Worm (Caenorhabditis elegans) whole organism, young adult: ENCODE measurements around the gene golg-4.

Experiments
- B0035.1 ChIP-seq: sonication (generic microtip); optimal IDR thresholded peaks from 2 replicates; lab custom pipeline; 2016; ENCODE audit warnings: missing genetic modification characterization, mild to moderate bottlenecking, missing compliant biosample characterization, missing genotype, missing genetic modification reagents
- B0261.1 ChIP-seq: sonication (generic microtip); optimal IDR thresholded peaks from 2 replicates; lab custom pipeline; 2016; ENCODE audit warnings: mild to moderate bottlenecking, missing genetic modification characterization, moderate library complexity, missing compliant biosample characterization
- F22D6.2 ChIP-seq: sonication (generic microtip); optimal IDR thresholded peaks from 2 replicates; lab custom pipeline; 2016; ENCODE audit warnings: mild to moderate bottlenecking, missing genetic modification characterization, missing compliant biosample characterization
- F37B4.10 ChIP-seq: fragments of 200-800 bp; sonication (Bioruptor generic); IDR thresholded peaks from 2 replicates; pipeline ENCODE4 v1.3.6; 2022; ENCODE audit warnings: missing genetic modification characterization, missing compliant biosample characterization
- K12H6.12 ChIP-seq: fragments of 200-800 bp; sonication (Bioruptor generic); optimal IDR thresholded peaks from 2 replicates; lab custom pipeline; 2018; ENCODE audit warnings: mild to moderate bottlenecking, missing genetic modification characterization, missing compliant biosample characterization
- T26A5.8 ChIP-seq: sonication (generic microtip); optimal IDR thresholded peaks from 2 replicates; lab custom pipeline; 2016; ENCODE audit warnings: missing genetic modification characterization, missing compliant biosample characterization
- Y95B8A.8 ChIP-seq: fragments of 200-800 bp; sonication (Bioruptor generic); IDR thresholded peaks from 2 replicates; pipeline ENCODE4 v1.3.6; 2022; ENCODE audit warnings: missing genetic modification reagents, missing genetic modification characterization, missing compliant biosample characterization
- ama-1 ChIP-seq, 3 experiments: fragments of 150-350 bp in 1 of 3; sonication (generic microtip) in 2 of 3; optimal IDR thresholded peaks; 2 replicates each; lab custom pipeline; 2014 to 2018; ENCODE audit warnings: missing biosample characterization in 2 of 3, missing genetic modification characterization in 2 of 3, missing genetic modification reagents in 2 of 3
- atf-7 ChIP-seq: sonication (generic microtip); optimal IDR thresholded peaks from 2 replicates; lab custom pipeline; 2017; ENCODE audit warnings: mild to moderate bottlenecking, missing genetic modification characterization, missing compliant biosample characterization
- bed-1 ChIP-seq: fragments of 200-800 bp; sonication (Bioruptor generic); IDR thresholded peaks from 2 replicates; pipeline ENCODE4 v1.3.6; 2022; ENCODE audit warnings: missing genetic modification reagents, missing genetic modification characterization, missing compliant biosample characterization
- ceh-100 ChIP-seq: fragments of 200-800 bp; sonication (Bioruptor generic); IDR thresholded peaks from 2 replicates; pipeline ENCODE4 v1.3.6; 2022; ENCODE audit warnings: missing genetic modification reagents, missing genetic modification characterization, missing compliant biosample characterization
- ceh-40 ChIP-seq: fragments of 200-800 bp; sonication (Bioruptor generic); IDR thresholded peaks from 2 replicates; pipeline ENCODE4 v1.3.6; 2022; ENCODE audit warnings: missing genetic modification characterization, missing compliant biosample characterization
- ceh-79 ChIP-seq: sonication (generic microtip); optimal IDR thresholded peaks from 2 replicates; lab custom pipeline; 2017; ENCODE audit warnings: mild to moderate bottlenecking, missing genetic modification characterization, missing compliant biosample characterization
- efl-1 ChIP-seq: fragments of 150-350 bp; optimal IDR thresholded peaks from 2 replicates; lab custom pipeline; 2014; ENCODE audit warnings: missing biosample characterization, missing genetic modification reagents, missing genetic modification characterization
- egl-18 ChIP-seq: fragments of 200-800 bp; sonication (Bioruptor generic); IDR thresholded peaks from 2 replicates; pipeline ENCODE4 v1.3.6; 2022; ENCODE audit warnings: missing genetic modification reagents, missing genetic modification characterization, missing compliant biosample characterization
- ets-4 ChIP-seq: fragments of 200-800 bp; sonication (Bioruptor generic); optimal IDR thresholded peaks from 2 replicates; lab custom pipeline; 2018; ENCODE audit warnings: mild to moderate bottlenecking, missing genetic modification characterization, missing compliant biosample characterization
- fkh-3 ChIP-seq: sonication (generic microtip); optimal IDR thresholded peaks from 2 replicates; lab custom pipeline; 2016; ENCODE audit warnings: mild to moderate bottlenecking, missing genetic modification characterization, missing compliant biosample characterization
- him-1 ChIP-seq: sonication (generic microtip); optimal IDR thresholded peaks from 2 replicates; lab custom pipeline; 2016; ENCODE audit warnings: missing genotype, missing genetic modification reagents, missing genetic modification characterization, missing compliant biosample characterization
- hmg-1.2 ChIP-seq: fragments of 200-800 bp; sonication (Bioruptor generic); IDR thresholded peaks from 2 replicates; pipeline ENCODE4 v1.3.6; 2022; ENCODE audit warnings: missing genetic modification reagents, missing genetic modification characterization, missing compliant biosample characterization
- let-526 ChIP-seq: fragments of 200-800 bp; sonication (Bioruptor generic); IDR thresholded peaks from 2 replicates; pipeline ENCODE4 v1.3.6; 2022; ENCODE audit warnings: missing genetic modification reagents, missing genetic modification characterization, missing compliant biosample characterization
- lin-26 ChIP-seq: fragments of 200-800 bp; sonication (Bioruptor generic); IDR thresholded peaks from 2 replicates; pipeline ENCODE4 v1.3.6; 2022; ENCODE audit warnings: missing genetic modification reagents, missing genetic modification characterization, missing compliant biosample characterization
- lin-40 ChIP-seq: sonication (generic microtip); optimal IDR thresholded peaks from 2 replicates; lab custom pipeline; 2016; ENCODE audit warnings: missing genetic modification characterization, mild to moderate bottlenecking, missing compliant biosample characterization, missing genotype, missing genetic modification reagents
- lir-1 ChIP-seq: fragments of 200-800 bp; sonication (Bioruptor generic); conservative IDR thresholded peaks from 2 replicates; pipeline ENCODE4 v1.3.6; 2022; ENCODE audit warnings: missing genetic modification reagents, missing genetic modification characterization, missing compliant biosample characterization
- madf-10 ChIP-seq: sonication (generic microtip); optimal IDR thresholded peaks from 2 replicates; lab custom pipeline; 2016; ENCODE audit warnings: mild to moderate bottlenecking, missing genetic modification characterization, missing compliant biosample characterization
- madf-3 ChIP-seq: fragments of 200-800 bp; sonication (Bioruptor generic); IDR thresholded peaks from 2 replicates; pipeline ENCODE4 v1.3.6; 2022; ENCODE audit warnings: missing genetic modification reagents, missing genetic modification characterization, missing compliant biosample characterization
- nfya-1 ChIP-seq: sonication (generic microtip); optimal IDR thresholded peaks from 2 replicates; lab custom pipeline; 2017; ENCODE audit warnings: antibody characterized with exemption, missing compliant biosample characterization, missing genetic modification characterization, borderline replicate concordance; ENCODE audit not compliant: insufficient read depth
- nfya-2 ChIP-seq: fragments of 200-800 bp; sonication (Bioruptor generic); IDR thresholded peaks from 2 replicates; pipeline ENCODE4 v1.3.6; 2022; ENCODE audit warnings: missing genetic modification reagents, missing genetic modification characterization, missing compliant biosample characterization
- nfyb-1 ChIP-seq: fragments of 200-800 bp; sonication (Bioruptor generic); IDR thresholded peaks from 2 replicates; pipeline ENCODE4 v1.3.6; 2022; ENCODE audit warnings: missing genetic modification reagents, missing genetic modification characterization, missing compliant biosample characterization
- nhr-27 ChIP-seq: fragments of 200-800 bp; sonication (Bioruptor generic); optimal IDR thresholded peaks from 2 replicates; lab custom pipeline; 2018; ENCODE audit warnings: mild to moderate bottlenecking, missing genetic modification characterization, moderate library complexity, missing compliant biosample characterization
- nhr-80 ChIP-seq: sonication (generic microtip); optimal IDR thresholded peaks from 2 replicates; lab custom pipeline; 2016; ENCODE audit warnings: missing genetic modification characterization, missing compliant biosample characterization
- rec-8 ChIP-seq, 2 experiments: sonication (generic microtip); optimal IDR thresholded peaks; 2 replicates each; lab custom pipeline; 2016; ENCODE audit warnings: mild to moderate bottlenecking in 2 of 2, missing genetic modification characterization in 2 of 2, missing genetic modification reagents in 2 of 2, missing genotype in 2 of 2, missing biosample characterization in 1 of 2, missing compliant biosample characterization in 1 of 2, moderate library complexity in 1 of 2
- repo-1 ChIP-seq: sonication (generic microtip); optimal IDR thresholded peaks from 2 replicates; lab custom pipeline; 2017; ENCODE audit warnings: mild to moderate bottlenecking, missing genetic modification characterization, missing compliant biosample characterization
- sea-2 ChIP-seq: fragments of 200-800 bp; sonication (Bioruptor generic); IDR thresholded peaks from 2 replicates; pipeline ENCODE4 v1.3.6; 2022; ENCODE audit warnings: missing genetic modification characterization, missing compliant biosample characterization
- snpc-1.1 ChIP-seq: sonication (generic microtip); optimal IDR thresholded peaks from 2 replicates; lab custom pipeline; 2017; ENCODE audit warnings: missing genetic modification characterization, mild to moderate bottlenecking, missing compliant biosample characterization, antibody characterized with exemption, moderate library complexity, missing genotype, missing genetic modification reagents; ENCODE audit not compliant: insufficient read depth
- snpc-3.4 ChIP-seq: sonication (generic microtip); optimal IDR thresholded peaks from 2 replicates; lab custom pipeline; 2017; ENCODE audit warnings: missing genetic modification characterization, mild to moderate bottlenecking, missing compliant biosample characterization, antibody characterized with exemption, moderate library complexity, missing genotype, missing genetic modification reagents
- snpc-4 ChIP-seq, 5 experiments: fragments of 150-350 bp in 1 of 5; sonication (generic microtip) in 4 of 5; optimal IDR thresholded peaks; 2 replicates each; lab custom pipeline; 2014 to 2018; ENCODE audit warnings: missing genetic modification characterization in 5 of 5, missing biosample characterization in 3 of 5, antibody characterized with exemption in 2 of 5, mild to moderate bottlenecking in 2 of 5, missing compliant biosample characterization in 2 of 5, missing genotype in 2 of 5, moderate library complexity in 2 of 5, missing genetic modification reagents in 1 of 5
- sptf-2 ChIP-seq: fragments of 200-800 bp; sonication (Bioruptor generic); optimal IDR thresholded peaks from 2 replicates; lab custom pipeline; 2018; ENCODE audit warnings: mild to moderate bottlenecking, missing genetic modification characterization, missing compliant biosample characterization
- tbx-9 ChIP-seq: sonication (generic microtip); optimal IDR thresholded peaks from 2 replicates; lab custom pipeline; 2016; ENCODE audit warnings: borderline replicate concordance, missing genetic modification characterization, inconsistent platforms, missing compliant biosample characterization
- unc-130 ChIP-seq: sonication (generic microtip); optimal IDR thresholded peaks from 2 replicates; lab custom pipeline; 2016; ENCODE audit warnings: missing genetic modification reagents, missing genetic modification characterization, missing compliant biosample characterization
- unc-62 ChIP-seq: fragments of 150-350 bp; optimal IDR thresholded peaks from 2 replicates; lab custom pipeline; 2014; ENCODE audit warnings: missing biosample characterization, missing genetic modification reagents, missing genetic modification characterization
- ztf-26 ChIP-seq: sonication (generic microtip); optimal IDR thresholded peaks from 2 replicates; lab custom pipeline; 2017; ENCODE audit warnings: missing genetic modification characterization, missing compliant biosample characterization

Gene golg-4

DNA sequence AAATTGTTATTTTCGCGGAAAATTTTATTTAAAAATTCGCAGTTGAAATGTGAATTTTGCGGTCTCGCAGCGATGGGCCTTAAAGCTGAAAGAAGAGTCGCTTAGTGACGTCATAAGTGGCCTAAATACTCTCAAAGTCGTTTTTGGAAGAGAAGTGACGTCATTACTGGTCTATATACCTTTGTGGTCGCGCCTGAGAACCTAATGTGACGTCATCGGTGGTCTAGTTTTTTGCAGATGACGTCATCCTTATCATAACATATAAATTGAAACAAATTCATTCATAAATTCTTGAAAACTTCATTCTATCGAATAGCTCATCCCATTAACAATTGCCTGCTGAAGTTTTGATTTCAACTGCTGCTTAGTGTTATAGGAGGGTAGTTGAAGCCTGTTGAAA, 28.2 kb upstream of the golg-4 start:
- TF ChIP-seq efl-1 (GFP tag; lab: Kevin White, UChicago): no peak
- peak; percentile 70 for TF ChIP-seq atf-7 (tag; lab: Kevin White, UChicago)
- TF ChIP-seq ets-4: no peak
- TF ChIP-seq, all 124 proteins: peak for 1

DNA sequence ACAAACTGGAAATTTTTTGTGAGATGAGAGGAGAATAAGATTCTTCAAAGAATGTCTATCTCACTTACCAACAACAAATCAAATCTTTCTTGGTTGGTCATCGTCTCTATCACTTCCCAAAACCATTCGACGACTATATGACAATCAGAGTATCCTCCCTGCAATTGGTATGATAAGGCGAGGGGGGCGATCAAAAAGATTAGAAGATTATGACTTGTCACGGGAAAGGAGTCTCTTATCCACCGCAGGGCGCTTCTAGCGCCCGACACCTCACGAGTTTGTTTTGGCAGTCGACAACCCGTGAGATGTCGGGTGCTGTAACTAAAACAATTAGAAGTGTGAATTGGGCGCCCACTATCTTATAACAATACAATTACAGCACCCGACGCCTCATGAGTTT, 27.7 kb upstream of the golg-4 start:
- TF ChIP-seq snpc-4 (GFP tag; optimal IDR thresholded peaks at IDR 0.05; lab: Kevin White, UChicago) (peak; percentile 37), snpc-4 (tag; optimal IDR thresholded peaks at IDR 0.05; lab: Kevin White, UChicago) (peak; percentile 87 to 96 (median 92)), lin-40 (no peak), ztf-26 (tag; lab: Kevin White, UChicago) (peak; percentile 54), lin-26 (peak; percentile 60; the same call in 1 of the 2 replicates), madf-3 (GFP tag; lab: Robert Waterston, UW) (0 out of 2 replicates have a peak, but pooled peaks have one; percentile 46)

DNA sequence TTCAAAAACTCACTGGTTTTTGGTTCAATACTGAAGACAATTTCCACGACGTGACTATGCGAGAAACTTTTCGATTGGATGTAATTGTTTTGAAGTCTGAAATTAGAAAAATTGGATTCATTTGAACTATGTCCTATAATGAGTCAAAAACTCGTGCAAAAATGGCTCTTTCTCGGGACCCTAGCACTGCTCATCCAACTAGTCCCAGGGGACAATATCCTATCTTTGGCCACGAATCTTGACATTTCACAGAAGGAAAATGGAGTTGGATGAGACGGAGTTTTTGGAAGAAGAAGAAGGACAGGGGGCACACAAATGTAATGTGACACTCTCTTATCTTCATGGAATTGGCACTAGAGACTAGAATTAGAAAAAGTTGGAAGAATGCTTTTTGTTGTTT, 23.5 kb upstream of the golg-4 start:
- TF ChIP-seq bed-1 (GFP tag; lab: Robert Waterston, UW) (0 out of 2 replicates have a peak, but pooled peaks have one; percentile 44), lir-1 (GFP tag; lab: Robert Waterston, UW) (no peak)

DNA sequence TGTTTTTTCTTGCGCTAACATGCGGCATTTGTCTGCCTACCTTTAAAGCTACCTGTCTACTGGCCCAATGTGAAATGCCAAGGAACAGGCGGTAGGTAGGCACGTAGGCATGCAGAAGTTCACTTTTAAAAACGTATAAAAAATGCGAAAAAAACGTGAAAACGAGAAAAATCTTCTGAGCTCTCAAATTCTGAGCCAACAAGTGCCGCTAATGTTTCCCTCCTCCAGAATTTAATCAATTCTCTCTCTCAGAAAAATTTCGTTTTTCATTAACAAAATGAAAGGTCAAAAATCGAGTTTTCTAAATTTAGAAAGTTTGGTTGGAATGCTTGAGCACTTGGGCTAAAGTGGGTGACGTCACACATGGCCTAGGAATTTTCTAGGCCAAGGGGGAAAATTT, 22.9 kb upstream of the golg-4 start:
- TF ChIP-seq hmg-1.2 (no peak), him-1 (tag; lab: Kevin White, UChicago) (no peak), snpc-3.4 (tag; lab: Kevin White, UChicago) (no peak), nhr-27 (tag; lab: Kevin White, UChicago) (no peak), B0035.1 (tag; lab: Kevin White, UChicago) (no peak), nfya-1 (tag; lab: Kevin White, UChicago) (no peak), unc-130 (GFP tag; lab: Kevin White, UChicago) (no peak), rec-8 (tag; optimal IDR thresholded peaks at IDR 0.05; lab: Kevin White, UChicago) (no peak)

DNA sequence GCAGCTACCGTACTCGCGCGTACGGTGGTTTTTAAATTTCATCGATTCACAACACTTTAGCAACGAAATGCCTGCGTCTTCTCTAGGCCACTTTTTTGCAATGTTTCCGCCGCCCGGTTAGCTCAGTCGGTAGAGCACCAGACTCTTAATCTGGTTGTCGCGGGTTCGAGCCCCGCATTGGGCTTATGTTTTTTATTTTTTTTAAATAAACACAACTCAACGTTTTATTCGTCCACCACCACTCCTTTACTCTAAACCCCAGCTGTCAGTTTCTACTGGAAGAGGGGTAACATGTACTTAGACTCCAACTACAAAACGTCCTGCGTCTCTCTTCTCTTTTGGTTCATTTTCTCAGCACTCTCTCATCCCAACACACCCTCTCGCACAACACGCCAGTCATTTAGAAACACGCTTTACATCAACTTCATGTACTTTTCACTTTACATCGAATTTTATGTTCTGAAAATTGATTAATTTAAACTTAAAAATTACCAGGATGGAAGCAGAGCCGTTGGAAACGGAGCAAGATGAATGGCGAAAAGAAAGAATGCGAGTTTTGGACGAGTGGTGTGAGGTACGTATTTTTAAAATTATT, 15.8 kb upstream of the golg-4 start, which contains the start of the genes elmd-1 and hecw-1:
TSS of gene elmd-1 (plus strand) at position 494 of the 595 bp plus-strand sequence.
TSS of gene hecw-1 (minus strand) at position 545 of the 595 bp plus-strand sequence.
- TF ChIP-seq Y95B8A.8 (GFP tag; lab: Robert Waterston, UW) (0 out of 2 replicates have a peak, but pooled peaks have one; percentile 59), nfyb-1 (GFP tag; lab: Robert Waterston, UW) (peak; percentile 86), K12H6.12 (tag; lab: Kevin White, UChicago) (no peak), ceh-100 (0 out of 2 replicates have a peak, but pooled peaks have one; percentile 29), ama-1 (optimal IDR thresholded peaks at IDR 0.05; lab: Kevin White, UChicago) (no peak), ama-1 (GFP tag; optimal IDR thresholded peaks at IDR 0.05; lab: Kevin White, UChicago) (peak in 1 of 2 experiments; percentile 74), B0261.1 (tag; lab: Kevin White, UChicago) (peak; percentile 91), tbx-9 (tag; lab: Kevin White, UChicago) (no peak), nfya-2 (GFP tag; lab: Robert Waterston, UW) (no peak), sea-2 (GFP tag; lab: Robert Waterston, UW) (no peak), let-526 (GFP tag; lab: Robert Waterston, UW) (no peak), T26A5.8 (tag; lab: Kevin White, UChicago) (no peak), F37B4.10 (GFP tag; lab: Robert Waterston, UW) (no peak), F22D6.2 (no peak), fkh-3 (tag; lab: Kevin White, UChicago) (no peak), repo-1 (tag; lab: Kevin White, UChicago) (peak; percentile 46), madf-10 (peak; percentile 54), nhr-80 (tag; lab: Kevin White, UChicago) (peak; percentile 86), snpc-1.1 (tag; lab: Kevin White, UChicago) (peak; percentile 64), egl-18 (no peak), ceh-79 (no peak), ceh-40 (no peak), sptf-2 (peak; percentile 7), unc-62 (GFP tag; lab: Kevin White, UChicago) (no peak)
